Worm (Caenorhabditis elegans) whole organism, early embryonic: ENCODE data around the gene aak-1.

Source experiments
- ama-1 ChIP-seq: fragments of 150-350 bp; optimal IDR thresholded peaks from 2 replicates; lab custom pipeline; 2014
- flt-1 ChIP-seq: fragments of 200-800 bp; sonication (Bioruptor generic); IDR thresholded peaks from 2 replicates; pipeline ENCODE4 v1.3.6; 2022; ENCODE audit warnings: missing genetic modification characterization, missing compliant biosample characterization

DNA sequence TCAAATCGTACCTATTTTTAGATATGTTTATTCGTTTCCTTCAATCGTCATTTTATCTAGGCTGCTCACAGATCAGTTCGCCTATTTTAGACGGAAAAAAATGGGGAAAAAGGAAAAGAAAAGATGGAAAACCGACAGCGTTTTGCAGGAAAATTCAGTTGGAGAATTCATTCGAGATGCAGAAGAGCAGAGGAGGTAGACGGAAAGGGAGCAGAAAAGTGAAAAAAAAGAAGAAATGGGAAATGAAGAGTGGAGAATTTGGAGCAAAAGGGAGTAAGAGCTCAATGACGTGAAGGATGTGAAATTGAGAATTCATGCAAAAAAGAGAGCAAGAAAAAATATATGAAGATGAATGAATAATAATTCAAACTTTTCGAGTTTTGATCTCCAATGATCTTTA, 23.6 kb upstream of the aak-1 start:
- TF ChIP-seq ama-1 (lab: Kevin White, UChicago) (no peak), flt-1 (no peak)
